Fruit fly (Drosophila melanogaster) whole organism, embryonic: ENCODE measurements around the gene CG11178.

Experiments used
- Abd-B ChIP-seq: fragments of 200-800 bp; sonication (Bioruptor generic); optimal IDR thresholded peaks from 2 replicates; lab custom pipeline; 2018; ENCODE audit warnings: missing biosample characterization, mild to moderate bottlenecking, missing genetic modification characterization, moderate library complexity
- Atf6 ChIP-seq: fragments of 200-800 bp; sonication (Bioruptor generic); IDR thresholded peaks from 2 replicates; pipeline ENCODE4 v1.3.6; 2022; ENCODE audit warnings: missing biosample characterization, missing genetic modification characterization
- CG1024 ChIP-seq: fragments of 200-800 bp; sonication (Bioruptor generic); IDR thresholded peaks from 2 replicates; pipeline ENCODE4 v1.3.6; 2022; ENCODE audit warnings: missing biosample characterization, missing genetic modification characterization
- CG10959 ChIP-seq: fragments of 200-800 bp; sonication (Bioruptor generic); IDR thresholded peaks from 2 replicates; pipeline ENCODE4 v1.3.6; 2022; ENCODE audit warnings: missing biosample characterization, missing genetic modification characterization
- CG10979 ChIP-seq: fragments of 200-800 bp; sonication (Bioruptor generic); optimal IDR thresholded peaks from 2 replicates; lab custom pipeline; 2018; ENCODE audit warnings: missing biosample characterization, mild to moderate bottlenecking, missing genetic modification characterization, moderate library complexity
- CG12942 ChIP-seq: fragments of 200-800 bp; sonication (Bioruptor generic); optimal IDR thresholded peaks from 3 replicates; lab custom pipeline; 2016; ENCODE audit warnings: missing biosample characterization, missing genetic modification characterization
- CG13287 ChIP-seq: fragments of 200-800 bp; sonication (Bioruptor generic); IDR thresholded peaks from 2 replicates; pipeline ENCODE4 v1.3.6; 2022; ENCODE audit warnings: missing biosample characterization, missing genetic modification characterization; ENCODE audit not compliant: partially characterized antibody
- CG14441 ChIP-seq: fragments of 200-800 bp; sonication (Bioruptor generic); IDR thresholded peaks from 2 replicates; pipeline ENCODE4 v1.3.6; 2022; ENCODE audit warnings: missing biosample characterization, missing genetic modification characterization
- CG14710 ChIP-seq: fragments of 200-800 bp; sonication (Bioruptor generic); optimal IDR thresholded peaks from 3 replicates; lab custom pipeline; 2019; ENCODE audit warnings: missing biosample characterization, mild to moderate bottlenecking, missing genetic modification characterization, moderate library complexity
- CG15601 ChIP-seq: fragments of 200-800 bp; sonication (Bioruptor generic); optimal IDR thresholded peaks from 3 replicates; lab custom pipeline; 2019; ENCODE audit warnings: missing biosample characterization, mild to moderate bottlenecking, missing genetic modification characterization, moderate library complexity
- CG2199 ChIP-seq: fragments of 200-800 bp; sonication (Bioruptor generic); IDR thresholded peaks from 3 replicates; pipeline ENCODE4 v1.3.6; 2022; ENCODE audit warnings: missing biosample characterization, missing genetic modification characterization
- CG2875 ChIP-seq: fragments of 200-800 bp; sonication (Bioruptor generic); optimal IDR thresholded peaks from 2 replicates; lab custom pipeline; 2017; ENCODE audit warnings: missing biosample characterization, mild to moderate bottlenecking, missing genetic modification characterization, missing genetic modification reagents
- CG30020 ChIP-seq: fragments of 200-800 bp; optimal IDR thresholded peaks from 2 replicates; lab custom pipeline; 2019; ENCODE audit warnings: missing biosample characterization, mild to moderate bottlenecking, missing genetic modification characterization, moderate library complexity
- CG6654 ChIP-seq: fragments of 200-800 bp; sonication (Bioruptor generic); optimal IDR thresholded peaks from 2 replicates; lab custom pipeline; 2017; ENCODE audit warnings: missing biosample characterization, mild to moderate bottlenecking, missing genetic modification characterization
- CG7357 ChIP-seq: fragments of 200-800 bp; sonication (Bioruptor generic); IDR thresholded peaks from 3 replicates; pipeline ENCODE4 v1.3.6; 2022; ENCODE audit warnings: missing biosample characterization, missing genetic modification characterization
- CrebB ChIP-seq: fragments of 200-800 bp; sonication (Bioruptor generic); optimal IDR thresholded peaks from 3 replicates; lab custom pipeline; 2018; ENCODE audit warnings: missing biosample characterization, mild to moderate bottlenecking, missing genetic modification characterization
- Dref ChIP-seq: fragments of 200-800 bp; sonication (Bioruptor generic); IDR thresholded peaks from 2 replicates; pipeline ENCODE4 v1.3.6; 2022; ENCODE audit warnings: missing biosample characterization, missing genetic modification characterization
- Drgx ChIP-seq: fragments of 200-800 bp; sonication (Bioruptor generic); IDR thresholded peaks from 2 replicates; pipeline ENCODE4 v1.3.6; 2022; ENCODE audit warnings: missing biosample characterization, missing genetic modification characterization
- H2.0 ChIP-seq: fragments of 200-800 bp; sonication (Bioruptor generic); IDR thresholded peaks from 2 replicates; pipeline ENCODE4 v1.3.6; 2022; ENCODE audit warnings: missing biosample characterization, missing genetic modification characterization
- Hey ChIP-seq: fragments of 200-800 bp; sonication (Bioruptor generic); optimal IDR thresholded peaks from 3 replicates; lab custom pipeline; 2018; ENCODE audit warnings: missing biosample characterization, mild to moderate bottlenecking, missing genetic modification characterization
- MBD-R2 ChIP-seq: fragments of 200-800 bp; sonication (Bioruptor generic); IDR thresholded peaks from 2 replicates; pipeline ENCODE4 v1.3.6; 2022; ENCODE audit warnings: missing biosample characterization, missing genetic modification characterization
- Mad ChIP-seq: fragments of 200-800 bp; sonication (Bioruptor generic); optimal IDR thresholded peaks from 2 replicates; lab custom pipeline; 2016; ENCODE audit warnings: missing biosample characterization, missing genetic modification characterization
- Neu2 ChIP-seq: fragments of 200-800 bp; sonication (Bioruptor generic); optimal IDR thresholded peaks from 3 replicates; lab custom pipeline; 2016; ENCODE audit warnings: missing biosample characterization, missing genetic modification characterization, borderline replicate concordance
- Oli ChIP-seq: fragments of 200-800 bp; sonication (Bioruptor generic); optimal IDR thresholded peaks from 2 replicates; lab custom pipeline; 2018; ENCODE audit warnings: missing biosample characterization, mild to moderate bottlenecking, missing genetic modification characterization, moderate library complexity
- Optix ChIP-seq: fragments of 200-800 bp; sonication (Bioruptor generic); IDR thresholded peaks from 3 replicates; pipeline ENCODE4 v1.3.6; 2022; ENCODE audit warnings: missing biosample characterization, missing genetic modification characterization
- Rx ChIP-seq: fragments of 200-800 bp; sonication (Bioruptor generic); IDR thresholded peaks from 2 replicates; pipeline ENCODE4 v1.3.6; 2022; ENCODE audit warnings: missing biosample characterization, missing genetic modification characterization
- Stat92E ChIP-seq, 3 experiments: fragments of >200 bp in 2 of 3; fragments of 200-800 bp in 1 of 3; sonication (Bioruptor generic) in 1 of 3; optimal IDR thresholded peaks; 2 replicates each; lab custom pipeline; 2017 to 2019; ENCODE audit warnings: missing biosample characterization in 3 of 3, missing genetic modification characterization in 3 of 3, mild to moderate bottlenecking in 1 of 3, moderate library complexity in 1 of 3
- ap ChIP-seq: fragments of 200-800 bp; sonication (Bioruptor generic); IDR thresholded peaks from 2 replicates; pipeline ENCODE4 v1.3.6; 2022; ENCODE audit warnings: missing biosample characterization, missing genetic modification characterization
- ash1 ChIP-seq: fragments of 200-800 bp; sonication (Bioruptor generic); optimal IDR thresholded peaks from 2 replicates; lab custom pipeline; 2018; ENCODE audit warnings: missing biosample characterization, mild to moderate bottlenecking, missing genetic modification characterization
- bab2 ChIP-seq: fragments of 200-800 bp; sonication (Bioruptor generic); optimal IDR thresholded peaks from 2 replicates; lab custom pipeline; 2016; ENCODE audit warnings: missing biosample characterization, missing genetic modification characterization
- cas ChIP-seq: fragments of 200-800 bp; sonication (Bioruptor generic); IDR thresholded peaks from 2 replicates; pipeline ENCODE4 v1.3.6; 2022; ENCODE audit warnings: missing biosample characterization, missing genetic modification characterization
- chm ChIP-seq: fragments of 200-800 bp; sonication (Bioruptor generic); IDR thresholded peaks from 2 replicates; pipeline ENCODE4 v1.3.6; 2022; ENCODE audit warnings: missing biosample characterization, missing genetic modification characterization
- ci ChIP-seq: fragments of 200-800 bp; sonication (Bioruptor generic); IDR thresholded peaks from 3 replicates; pipeline ENCODE4 v1.3.6; 2022; ENCODE audit warnings: missing biosample characterization, missing genetic modification characterization
- dan ChIP-seq: fragments of 200-800 bp; sonication (Bioruptor generic); IDR thresholded peaks from 2 replicates; pipeline ENCODE4 v1.3.6; 2022; ENCODE audit warnings: missing biosample characterization, missing genetic modification characterization
- disco-r ChIP-seq: fragments of 200-800 bp; sonication (Bioruptor generic); optimal IDR thresholded peaks from 2 replicates; lab custom pipeline; 2016; ENCODE audit warnings: missing biosample characterization, missing genetic modification characterization
- dm ChIP-seq: fragments of 200-800 bp; sonication (Bioruptor generic); optimal IDR thresholded peaks from 3 replicates; lab custom pipeline; 2016; ENCODE audit warnings: missing biosample characterization, missing genetic modification characterization
- dmrt11E ChIP-seq: fragments of 200-800 bp; sonication (Bioruptor generic); optimal IDR thresholded peaks from 3 replicates; lab custom pipeline; 2018; ENCODE audit warnings: missing biosample characterization, mild to moderate bottlenecking, missing genetic modification characterization, moderate library complexity
- gcm2 ChIP-seq: fragments of 200-800 bp; sonication (Bioruptor generic); optimal IDR thresholded peaks from 2 replicates; lab custom pipeline; 2016; ENCODE audit warnings: missing biosample characterization, missing genetic modification characterization
- gem ChIP-seq: fragments of 200-800 bp; sonication (Bioruptor generic); optimal IDR thresholded peaks from 2 replicates; lab custom pipeline; 2019; ENCODE audit warnings: missing biosample characterization, mild to moderate bottlenecking, missing genetic modification characterization, moderate library complexity
- hkb ChIP-seq, 2 experiments: fragments of 200-800 bp in 1 of 2; fragments of >200 bp in 1 of 2; sonication (Bioruptor generic) in 1 of 2; IDR thresholded peaks in 1 of 2; optimal IDR thresholded peaks in 1 of 2; 2 replicates each; pipeline versions ENCODE4 v1.3.6 to Lab custom; 2017 to 2022; ENCODE audit warnings: missing biosample characterization in 1 of 2, missing genetic modification characterization in 1 of 2
- hth ChIP-seq: fragments of >200 bp; optimal IDR thresholded peaks from 2 replicates; lab custom pipeline; 2017; ENCODE audit warnings: inconsistent platforms
- jigr1 ChIP-seq: fragments of 200-800 bp; sonication (Bioruptor generic); IDR thresholded peaks from 3 replicates; pipeline ENCODE4 v1.3.6; 2022; ENCODE audit warnings: missing biosample characterization, missing genetic modification characterization
- maf-S ChIP-seq: fragments of 200-800 bp; sonication (Bioruptor generic); optimal IDR thresholded peaks from 2 replicates; lab custom pipeline; 2016; ENCODE audit warnings: missing biosample characterization, missing genetic modification characterization
- oc ChIP-seq: fragments of 200-800 bp; sonication (Bioruptor generic); optimal IDR thresholded peaks from 2 replicates; lab custom pipeline; 2018; ENCODE audit warnings: missing biosample characterization, mild to moderate bottlenecking, missing genetic modification characterization, moderate library complexity
- pan ChIP-seq, 4 experiments: fragments of >200 bp in 3 of 4; fragments of 200-800 bp in 1 of 4; sonication (Bioruptor generic) in 1 of 4; optimal IDR thresholded peaks in 3 of 4; IDR thresholded peaks in 1 of 4; 2 replicates each; pipeline versions ENCODE4 v1.3.6 to Lab custom; 2017 to 2022; ENCODE audit warnings: missing biosample characterization in 2 of 4, missing genetic modification characterization in 2 of 4, mixed read lengths in 1 of 4
- sc ChIP-seq, 3 experiments: fragments of >200 bp in 2 of 3; fragments of 200-800 bp in 1 of 3; sonication (Bioruptor generic) in 1 of 3; optimal IDR thresholded peaks; 2 replicates in 2 of 3; 3 replicates in 1 of 3; lab custom pipeline; 2017; ENCODE audit warnings: mild to moderate bottlenecking in 1 of 3, missing biosample characterization in 1 of 3, missing genetic modification characterization in 1 of 3, missing genetic modification reagents in 1 of 3
- vnd ChIP-seq: fragments of 200-800 bp; sonication (Bioruptor generic); IDR thresholded peaks from 3 replicates; pipeline ENCODE4 v1.3.6; 2022; ENCODE audit warnings: missing biosample characterization, missing genetic modification characterization; ENCODE audit not compliant: partially characterized antibody
- zen2 ChIP-seq: fragments of 200-800 bp; sonication (Bioruptor generic); IDR thresholded peaks from 3 replicates; pipeline ENCODE4 v1.3.6; 2022; ENCODE audit warnings: missing biosample characterization, missing genetic modification characterization; ENCODE audit not compliant: partially characterized antibody

CG11178 gene

DNA sequence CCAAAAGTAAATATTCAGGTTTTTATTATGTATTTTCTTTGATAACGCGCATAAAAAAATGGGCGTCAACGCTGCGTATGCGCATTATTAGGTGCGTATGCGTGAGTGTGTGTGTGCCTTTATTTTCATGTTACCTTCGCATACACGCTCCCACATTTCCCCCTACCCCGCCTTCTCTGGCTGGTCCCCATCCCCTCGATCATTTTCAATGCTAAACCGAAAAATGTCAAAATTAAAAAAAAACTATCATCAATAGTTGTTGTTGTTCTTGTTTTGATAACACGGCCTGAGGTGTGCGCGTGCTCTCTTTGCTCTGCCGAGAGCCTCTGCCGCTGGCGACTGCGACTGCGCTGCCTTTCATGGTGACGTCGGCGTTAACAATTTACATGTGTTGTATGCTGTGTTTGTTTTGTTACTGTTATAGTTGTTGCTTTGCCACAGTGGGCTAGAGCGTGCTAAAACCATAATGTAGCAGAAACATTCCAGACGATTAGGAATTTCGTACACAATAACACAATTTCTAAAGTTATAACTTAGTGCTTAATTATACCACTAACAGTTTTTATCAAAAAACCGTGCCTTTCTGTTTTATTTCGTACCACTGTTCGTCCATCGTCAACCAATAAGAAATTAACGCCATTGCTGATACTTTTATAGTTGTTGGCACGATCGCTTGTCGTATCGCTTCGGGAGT lies 34.7 kb downstream of the CG11178 start (continued):
- TF ChIP-seq Stat92E (GFP tag; optimal IDR thresholded peaks at IDR 0.05; lab: Kevin White, UChicago) (peak in 1 of 3 experiments; percentile 95), Dref (GFP tag; lab: Robert Waterston, UW) (no peak), dan (GFP tag; lab: Robert Waterston, UW) (peak; percentile 92), Oli (tag; lab: Kevin White, UChicago) (peak; percentile 99), Drgx (GFP tag; lab: Robert Waterston, UW) (peak; percentile 99), Atf6 (GFP tag; lab: Robert Waterston, UW) (peak; percentile 99), CG6654 (peak; percentile 92), disco-r (GFP tag; lab: Kevin White, UChicago) (peak; percentile 98), dmrt11E (tag; lab: Kevin White, UChicago) (peak; percentile 93), H2.0 (GFP tag; lab: Robert Waterston, UW) (peak; percentile 98), oc (tag; lab: Kevin White, UChicago) (peak; percentile 99), zen2 (GFP tag; lab: Robert Waterston, UW) (no peak), MBD-R2 (GFP tag; lab: Robert Waterston, UW) (peak; percentile 99), CG7357 (GFP tag; lab: Robert Waterston, UW) (peak; percentile 96), CG2199 (GFP tag; lab: Robert Waterston, UW) (peak; percentile 99), hkb (optimal IDR thresholded peaks at IDR 0.05; lab: Kevin White, UChicago) (no peak), hkb (GFP tag; IDR thresholded peaks at IDR 0.05; lab: Robert Waterston, UW) (peak; percentile 99), jigr1 (GFP tag; lab: Robert Waterston, UW) (peak; percentile 98), gcm2 (GFP tag; lab: Kevin White, UChicago) (peak; percentile 98), ash1 (GFP tag; lab: Kevin White, UChicago) (peak; percentile 89), ci (peak; percentile 99), CG10959 (GFP tag; lab: Robert Waterston, UW) (peak; percentile 97), CrebB (tag; lab: Kevin White, UChicago) (peak; percentile 99), CG13287 (GFP tag; lab: Robert Waterston, UW) (peak; percentile 68), CG30020 (tag; lab: Kevin White, UChicago) (peak; percentile 84), hth (lab: Kevin White, UChicago) (no peak), pan (optimal IDR thresholded peaks at IDR 0.05; lab: Kevin White, UChicago) (no peak), pan (GFP tag; optimal IDR thresholded peaks at IDR 0.05 in 1 of 2, IDR thresholded peaks at IDR 0.05 in 1 of 2) (peak in 1 of 2 experiments; percentile 99), CG14441 (peak; percentile 99), bab2 (peak; percentile 99), gem (tag; lab: Kevin White, UChicago) (peak; percentile 99), CG15601 (peak; percentile 97), ap (peak; percentile 98), Hey (tag; lab: Kevin White, UChicago) (peak; percentile 89), CG2875 (GFP tag; lab: Kevin White, UChicago) (peak; percentile 98), vnd (peak; percentile 44; the same call in 1 of the 3 replicates), dm (peak; percentile 97), CG1024 (GFP tag; lab: Robert Waterston, UW) (peak; percentile 97), CG10979 (peak; percentile 98), Optix (GFP tag; lab: Robert Waterston, UW) (peak; percentile 99), Abd-B (peak; percentile 97), chm (peak; percentile 99), Neu2 (GFP tag; lab: Kevin White, UChicago) (peak; percentile 95), cas (GFP tag; lab: Robert Waterston, UW) (peak; percentile 97), Rx (GFP tag; lab: Robert Waterston, UW) (peak; percentile 99), Mad (GFP tag; lab: Kevin White, UChicago) (peak; percentile 98), sc (optimal IDR thresholded peaks at IDR 0.05; lab: Kevin White, UChicago) (no peak), sc (GFP tag; optimal IDR thresholded peaks at IDR 0.05; lab: Kevin White, UChicago) (peak; percentile 98), CG14710 (tag; lab: Kevin White, UChicago) (peak; percentile 96), maf-S (GFP tag; lab: Kevin White, UChicago) (peak; percentile 98), CG12942 (peak; percentile 97)
